Worm (Caenorhabditis elegans) whole organism, early embryonic: ENCODE measurements around the gene srx-62.

ENCODE experiments used
- B0310.2 ChIP-seq: sonication (generic microtip); optimal IDR thresholded peaks from 2 replicates; lab custom pipeline; 2016; ENCODE audit warnings: mild to moderate bottlenecking, missing genetic modification characterization, missing compliant biosample characterization
- ama-1 ChIP-seq: fragments of 150-350 bp; optimal IDR thresholded peaks from 2 replicates; lab custom pipeline; 2014
- ceh-36 ChIP-seq: sonication (generic microtip); optimal IDR thresholded peaks from 2 replicates; lab custom pipeline; 2016; ENCODE audit warnings: missing genetic modification characterization, inconsistent platforms, missing compliant biosample characterization
- hmg-4 ChIP-seq: fragments of 200-800 bp; sonication (Bioruptor generic); optimal IDR thresholded peaks from 2 replicates; lab custom pipeline; 2018; ENCODE audit warnings: mild to moderate bottlenecking, missing genetic modification characterization, missing compliant biosample characterization
- sea-1 ChIP-seq: fragments of 200-800 bp; sonication (Bioruptor generic); conservative IDR thresholded peaks from 2 replicates; pipeline ENCODE4 v1.3.6; 2022; ENCODE audit warnings: missing genetic modification characterization, missing compliant biosample characterization
- tbx-37 ChIP-seq: fragments of 200-800 bp; sonication (Bioruptor generic); conservative IDR thresholded peaks from 2 replicates; pipeline ENCODE4 v1.3.6; 2022; ENCODE audit warnings: missing genetic modification reagents, missing genetic modification characterization, missing compliant biosample characterization
- tra-4 ChIP-seq: sonication (generic microtip); optimal IDR thresholded peaks from 2 replicates; lab custom pipeline; 2017; ENCODE audit warnings: missing genetic modification characterization, missing compliant biosample characterization

ce11 chrV:3953739-3954138 is 42.0 kb downstream of the srx-62 start, which contains the start of gene str-247:
- no peak for TF ChIP-seq ama-1
- no peak for TF ChIP-seq ceh-36 (tag; lab: Kevin White, UChicago)
- TF ChIP-seq B0310.2: no peak
- no peak for TF ChIP-seq hmg-4 (GFP tag; lab: Kevin White, UChicago)
- no peak for TF ChIP-seq sea-1 (GFP tag; lab: Robert Waterston, UW)
- no peak for TF ChIP-seq tbx-37 (GFP tag; lab: Robert Waterston, UW)
- no peak for TF ChIP-seq tra-4 (tag; lab: Kevin White, UChicago)
